Worm (Caenorhabditis elegans): ENCODE data around the gene F53H1.3.

DNA sequence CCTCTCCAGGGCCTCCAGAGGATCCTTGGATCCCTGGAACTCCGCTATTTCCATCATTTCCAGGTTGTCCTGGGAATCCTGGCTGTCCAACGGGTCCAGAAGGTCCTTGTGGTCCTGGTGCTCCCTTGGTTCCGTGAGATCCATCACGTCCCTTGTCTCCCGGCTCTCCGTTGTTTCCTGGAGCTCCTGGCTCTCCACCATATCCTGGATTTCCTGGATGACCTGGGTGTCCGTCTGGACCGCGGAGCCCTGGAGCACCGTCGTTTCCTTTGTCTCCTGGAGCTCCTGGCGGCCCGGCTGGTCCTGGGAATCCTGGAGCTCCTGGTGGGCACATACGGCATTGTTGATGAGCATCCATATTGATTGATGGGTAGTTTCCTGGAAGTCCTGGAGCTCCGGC is 24.8 kb downstream of the F53H1.3 start:
- TF ChIP-seq pha-2 (tag; optimal IDR thresholded peaks at IDR 0.05) (no peak), pqm-1 (tag; optimal IDR thresholded peaks at IDR 0.05) (no peak), pag-3 (tag; optimal IDR thresholded peaks at IDR 0.05; ENCODE audit: borderline replicate concordance) (no peak), sox-4 (tag; optimal IDR thresholded peaks at IDR 0.05) (no peak), ama-1 (optimal IDR thresholded peaks at IDR 0.05) (no peak), hlh-6 (tag; optimal IDR thresholded peaks at IDR 0.05) (no peak), fax-1 (tag; optimal IDR thresholded peaks at IDR 0.05) (no peak), ets-4 (tag; optimal IDR thresholded peaks at IDR 0.05) (no peak)

All from whole organism, late embryonic.